Fruit fly (Drosophila melanogaster) whole organism, embryonic: ENCODE measurements around the gene kek6.

Experiments used
- CG10274 ChIP-seq: fragments of 200-800 bp; sonication (Bioruptor generic); optimal IDR thresholded peaks from 3 replicates; lab custom pipeline; 2017; ENCODE audit warnings: missing biosample characterization, mild to moderate bottlenecking, missing genetic modification characterization
- CG11085 ChIP-seq: fragments of 200-800 bp; sonication (Bioruptor generic); IDR thresholded peaks from 2 replicates; pipeline ENCODE4 v1.3.6; 2022; ENCODE audit warnings: missing biosample characterization, missing genetic modification characterization
- CG12391 ChIP-seq: fragments of 200-800 bp; sonication (Bioruptor generic); optimal IDR thresholded peaks from 3 replicates; lab custom pipeline; 2018; ENCODE audit warnings: missing biosample characterization, mild to moderate bottlenecking, missing genetic modification characterization, moderate library complexity
- CG12744 ChIP-seq: fragments of 200-800 bp; sonication (Bioruptor generic); optimal IDR thresholded peaks from 2 replicates; lab custom pipeline; 2016; ENCODE audit warnings: missing biosample characterization, missing genetic modification characterization
- CG13287 ChIP-seq: fragments of 200-800 bp; sonication (Bioruptor generic); IDR thresholded peaks from 2 replicates; pipeline ENCODE4 v1.3.6; 2022; ENCODE audit warnings: missing biosample characterization, missing genetic modification characterization; ENCODE audit not compliant: partially characterized antibody
- CG14710 ChIP-seq: fragments of 200-800 bp; sonication (Bioruptor generic); optimal IDR thresholded peaks from 3 replicates; lab custom pipeline; 2019; ENCODE audit warnings: missing biosample characterization, mild to moderate bottlenecking, missing genetic modification characterization, moderate library complexity
- CG15073 ChIP-seq: fragments of 200-800 bp; sonication (Bioruptor generic); optimal IDR thresholded peaks from 2 replicates; lab custom pipeline; 2016; ENCODE audit warnings: missing biosample characterization, missing genetic modification characterization
- CG16779 ChIP-seq: fragments of 200-800 bp; sonication (Bioruptor generic); IDR thresholded peaks from 2 replicates; pipeline ENCODE4 v1.3.6; 2022; ENCODE audit warnings: missing biosample characterization, missing genetic modification characterization
- CG17359 ChIP-seq: fragments of 200-800 bp; sonication (Bioruptor generic); optimal IDR thresholded peaks from 3 replicates; lab custom pipeline; 2018; ENCODE audit warnings: missing biosample characterization, mild to moderate bottlenecking, missing genetic modification characterization, moderate library complexity
- CG17385 ChIP-seq: fragments of 200-800 bp; sonication (Bioruptor generic); optimal IDR thresholded peaks from 3 replicates; lab custom pipeline; 2018; ENCODE audit warnings: missing biosample characterization, mild to moderate bottlenecking, missing genetic modification characterization
- CG17829 ChIP-seq: fragments of 200-800 bp; optimal IDR thresholded peaks from 2 replicates; lab custom pipeline; 2019; ENCODE audit warnings: missing biosample characterization, mild to moderate bottlenecking, missing genetic modification characterization, moderate library complexity
- CG18011 ChIP-seq: fragments of 200-800 bp; sonication (Bioruptor generic); optimal IDR thresholded peaks from 2 replicates; lab custom pipeline; 2017; ENCODE audit warnings: missing biosample characterization, missing genetic modification characterization, mild to moderate bottlenecking, moderate library complexity, missing genotype
- CG2712 ChIP-seq: fragments of 200-800 bp; optimal IDR thresholded peaks from 3 replicates; lab custom pipeline; 2019; ENCODE audit warnings: missing biosample characterization, mild to moderate bottlenecking, missing genetic modification characterization, moderate library complexity
- CG3163 ChIP-seq: fragments of 200-800 bp; sonication (Bioruptor generic); optimal IDR thresholded peaks from 3 replicates; lab custom pipeline; 2016; ENCODE audit warnings: missing biosample characterization, missing genetic modification characterization
- CG4617 ChIP-seq: fragments of 200-800 bp; sonication (Bioruptor generic); optimal IDR thresholded peaks from 3 replicates; lab custom pipeline; 2016; ENCODE audit warnings: missing biosample characterization, missing genetic modification characterization, borderline replicate concordance
- CG4820 ChIP-seq: fragments of 200-800 bp; sonication (Bioruptor generic); optimal IDR thresholded peaks from 3 replicates; lab custom pipeline; 2016; ENCODE audit warnings: missing biosample characterization, missing genetic modification characterization
- CG7745 ChIP-seq: fragments of 200-800 bp; sonication (Bioruptor generic); optimal IDR thresholded peaks from 2 replicates; lab custom pipeline; 2018; ENCODE audit warnings: missing biosample characterization, mild to moderate bottlenecking, missing genetic modification characterization, moderate library complexity
- CG8388 ChIP-seq: fragments of 200-800 bp; sonication (Bioruptor generic); optimal IDR thresholded peaks from 2 replicates; lab custom pipeline; 2019; ENCODE audit warnings: missing biosample characterization, mild to moderate bottlenecking, missing genetic modification characterization, moderate library complexity
- CG8924 ChIP-seq: fragments of 200-800 bp; optimal IDR thresholded peaks from 3 replicates; lab custom pipeline; 2019; ENCODE audit warnings: missing biosample characterization, mild to moderate bottlenecking, missing genetic modification characterization, moderate library complexity
- CG9609 ChIP-seq: fragments of 200-800 bp; sonication (Bioruptor generic); optimal IDR thresholded peaks from 3 replicates; lab custom pipeline; 2016; ENCODE audit warnings: missing biosample characterization, missing genetic modification characterization
- Dek ChIP-seq: fragments of 200-800 bp; sonication (Bioruptor generic); optimal IDR thresholded peaks from 3 replicates; lab custom pipeline; 2019; ENCODE audit warnings: missing biosample characterization, mild to moderate bottlenecking, missing genetic modification characterization, moderate library complexity
- Doc3 ChIP-seq: fragments of 200-800 bp; sonication (Bioruptor generic); IDR thresholded peaks from 3 replicates; pipeline ENCODE4 v1.3.6; 2022; ENCODE audit warnings: missing biosample characterization, missing genetic modification characterization; ENCODE audit not compliant: partially characterized antibody
- HmgZ ChIP-seq: fragments of 200-800 bp; sonication (Bioruptor generic); optimal IDR thresholded peaks from 2 replicates; lab custom pipeline; 2018; ENCODE audit warnings: missing biosample characterization, mild to moderate bottlenecking, missing genetic modification characterization
- Hmx ChIP-seq: fragments of 200-800 bp; sonication (Bioruptor generic); optimal IDR thresholded peaks from 2 replicates; lab custom pipeline; 2016; ENCODE audit warnings: missing biosample characterization, missing genetic modification characterization
- Hr78 ChIP-seq, 2 experiments: fragments of 200-800 bp in 1 of 2; fragments of >200 bp in 1 of 2; sonication (Bioruptor generic) in 1 of 2; optimal IDR thresholded peaks; 2 replicates each; lab custom pipeline; 2017 to 2019; ENCODE audit warnings: missing biosample characterization in 2 of 2, missing genetic modification characterization in 2 of 2, mild to moderate bottlenecking in 1 of 2, moderate library complexity in 1 of 2
- Jarid2 ChIP-seq: fragments of 200-800 bp; sonication (Bioruptor generic); optimal IDR thresholded peaks from 3 replicates; lab custom pipeline; 2017; ENCODE audit warnings: mild to moderate bottlenecking, missing biosample characterization, missing genetic modification reagents, missing genetic modification characterization
- MESR4 ChIP-seq: fragments of 200-800 bp; sonication (Bioruptor generic); optimal IDR thresholded peaks from 2 replicates; lab custom pipeline; 2018; ENCODE audit warnings: missing biosample characterization, mild to moderate bottlenecking, missing genetic modification characterization, moderate library complexity
- Max ChIP-seq: fragments of 200-800 bp; sonication (Bioruptor generic); optimal IDR thresholded peaks from 2 replicates; lab custom pipeline; 2016; ENCODE audit warnings: missing biosample characterization, mild to moderate bottlenecking, missing genetic modification characterization
- Ptx1 ChIP-seq: fragments of 200-800 bp; sonication (Bioruptor generic); IDR thresholded peaks from 2 replicates; pipeline ENCODE4 v1.3.6; 2022; ENCODE audit warnings: missing biosample characterization, missing genetic modification characterization
- Spps ChIP-seq: fragments of 200-800 bp; sonication (Bioruptor generic); optimal IDR thresholded peaks from 2 replicates; lab custom pipeline; 2018; ENCODE audit warnings: missing biosample characterization, mild to moderate bottlenecking, missing genetic modification characterization
- ac ChIP-seq: fragments of 200-800 bp; sonication (Bioruptor generic); optimal IDR thresholded peaks from 3 replicates; lab custom pipeline; 2017; ENCODE audit warnings: missing biosample characterization, mild to moderate bottlenecking, missing genetic modification characterization
- ase ChIP-seq: fragments of 200-800 bp; sonication (Bioruptor generic); IDR thresholded peaks from 3 replicates; pipeline ENCODE4 v1.3.6; 2022; ENCODE audit warnings: missing biosample characterization, missing genetic modification characterization
- bcd ChIP-seq: fragments of 200-800 bp; sonication (Bioruptor generic); optimal IDR thresholded peaks from 2 replicates; lab custom pipeline; 2017; ENCODE audit warnings: missing biosample characterization, mild to moderate bottlenecking, missing genetic modification characterization
- caup ChIP-seq: fragments of 200-800 bp; sonication (Bioruptor generic); optimal IDR thresholded peaks from 3 replicates; lab custom pipeline; 2017; ENCODE audit warnings: missing biosample characterization, mild to moderate bottlenecking, missing genetic modification characterization, moderate library complexity; ENCODE audit not compliant: severe bottlenecking
- crc ChIP-seq: fragments of 200-800 bp; sonication (Bioruptor generic); optimal IDR thresholded peaks from 2 replicates; lab custom pipeline; 2016; ENCODE audit warnings: missing biosample characterization, missing genetic modification characterization
- crp ChIP-seq, 2 experiments: fragments of 200-800 bp; sonication (Bioruptor generic); optimal IDR thresholded peaks; 2 replicates in 1 of 2; 3 replicates in 1 of 2; lab custom pipeline; 2017; ENCODE audit warnings: missing biosample characterization in 2 of 2, missing genetic modification characterization in 2 of 2, mild to moderate bottlenecking in 1 of 2, moderate library complexity in 1 of 2
- hb ChIP-seq: fragments of 200-800 bp; sonication (Bioruptor generic); IDR thresholded peaks from 3 replicates; pipeline ENCODE4 v1.3.6; 2022; ENCODE audit warnings: missing biosample characterization, missing genetic modification characterization; ENCODE audit not compliant: partially characterized antibody
- hbn ChIP-seq: fragments of 200-800 bp; sonication (Bioruptor generic); IDR thresholded peaks from 2 replicates; pipeline ENCODE4 v1.3.6; 2022; ENCODE audit warnings: missing biosample characterization, missing genetic modification characterization; ENCODE audit not compliant: partially characterized antibody
- hth ChIP-seq: fragments of >200 bp; optimal IDR thresholded peaks from 2 replicates; lab custom pipeline; 2017; ENCODE audit warnings: inconsistent platforms
- jumu ChIP-seq: fragments of 200-800 bp; sonication (Bioruptor generic); optimal IDR thresholded peaks from 3 replicates; lab custom pipeline; 2016; ENCODE audit warnings: missing biosample characterization, missing genetic modification characterization
- kah ChIP-seq: fragments of 200-800 bp; sonication (Bioruptor generic); optimal IDR thresholded peaks from 2 replicates; lab custom pipeline; 2018; ENCODE audit warnings: missing biosample characterization, mild to moderate bottlenecking, missing genetic modification characterization
- knrl ChIP-seq: fragments of 200-800 bp; sonication (Bioruptor generic); IDR thresholded peaks from 3 replicates; pipeline ENCODE4 v1.3.6; 2022; ENCODE audit warnings: missing biosample characterization, missing genetic modification characterization; ENCODE audit not compliant: partially characterized antibody
- maf-S ChIP-seq: fragments of 200-800 bp; sonication (Bioruptor generic); optimal IDR thresholded peaks from 2 replicates; lab custom pipeline; 2016; ENCODE audit warnings: missing biosample characterization, missing genetic modification characterization
- nom ChIP-seq: fragments of 200-800 bp; sonication (Bioruptor generic); optimal IDR thresholded peaks from 2 replicates; lab custom pipeline; 2017; ENCODE audit warnings: missing biosample characterization, missing genetic modification characterization, mild to moderate bottlenecking, moderate library complexity, missing genetic modification reagents
- shn ChIP-seq: fragments of 200-800 bp; sonication (Bioruptor generic); optimal IDR thresholded peaks from 3 replicates; lab custom pipeline; 2016; ENCODE audit warnings: missing biosample characterization, missing genetic modification characterization
- ssp ChIP-seq: fragments of 200-800 bp; sonication (Bioruptor generic); IDR thresholded peaks from 2 replicates; pipeline ENCODE4 v1.3.6; 2022; ENCODE audit warnings: missing biosample characterization, missing genetic modification characterization
- tio ChIP-seq: fragments of 200-800 bp; sonication (Bioruptor generic); optimal IDR thresholded peaks from 2 replicates; lab custom pipeline; 2017; ENCODE audit warnings: missing biosample characterization, missing genetic modification characterization, inconsistent platforms
- tna ChIP-seq: fragments of 200-800 bp; sonication (Bioruptor generic); IDR thresholded peaks from 2 replicates; pipeline ENCODE4 v1.3.6; 2022; ENCODE audit warnings: missing biosample characterization, missing genetic modification characterization; ENCODE audit not compliant: partially characterized antibody
- trh ChIP-seq: fragments of 200-800 bp; sonication (Bioruptor generic); optimal IDR thresholded peaks from 2 replicates; lab custom pipeline; 2016; ENCODE audit warnings: missing biosample characterization, missing genetic modification characterization
- vnd ChIP-seq: fragments of 200-800 bp; sonication (Bioruptor generic); IDR thresholded peaks from 3 replicates; pipeline ENCODE4 v1.3.6; 2022; ENCODE audit warnings: missing biosample characterization, missing genetic modification characterization; ENCODE audit not compliant: partially characterized antibody

The kek6 gene

dm6 chr3R:31636501-31636900 is 14.6 kb downstream of the kek6 start (continued):
- no peak for TF ChIP-seq CG7745 (tag; lab: Kevin White, UChicago)
- TF ChIP-seq CG9609, result peak; percentile 34
- TF ChIP-seq CG17829 (tag; lab: Kevin White, UChicago), result no peak
- TF ChIP-seq crc (GFP tag; lab: Kevin White, UChicago), result no peak
- TF ChIP-seq CG17385, result peak; percentile 37
- TF ChIP-seq knrl (GFP tag; lab: Robert Waterston, UW), result no peak
- no peak for TF ChIP-seq hb
- no peak for TF ChIP-seq MESR4
- TF ChIP-seq Hr78 (GFP tag; optimal IDR thresholded peaks at IDR 0.05; lab: Kevin White, UChicago), result no peak
- TF ChIP-seq ase (GFP tag; lab: Robert Waterston, UW), result no peak
- no peak for TF ChIP-seq Doc3 (GFP tag; lab: Robert Waterston, UW)
- no peak for TF ChIP-seq CG16779 (GFP tag; lab: Robert Waterston, UW)
- TF ChIP-seq Jarid2 (GFP tag; lab: Kevin White, UChicago), result no peak
- no peak for TF ChIP-seq CG10274 (GFP tag; lab: Kevin White, UChicago)
- no peak for TF ChIP-seq CG8388 (GFP tag; lab: Kevin White, UChicago)
- no peak for TF ChIP-seq CG13287
- no peak for TF ChIP-seq hth (lab: Kevin White, UChicago)
- TF ChIP-seq shn (GFP tag; lab: Kevin White, UChicago), result no peak
- peak; percentile 27 for TF ChIP-seq CG12391
- no peak for TF ChIP-seq ssp
- no peak for TF ChIP-seq Spps
- TF ChIP-seq CG4820 (GFP tag; lab: Kevin White, UChicago), result peak; percentile 6
- no peak for TF ChIP-seq nom
- no peak for TF ChIP-seq tna (GFP tag; lab: Robert Waterston, UW)
- peak; percentile 23 for TF ChIP-seq CG8924 (tag; lab: Kevin White, UChicago)
- TF ChIP-seq trh, result no peak
- TF ChIP-seq bcd (GFP tag; lab: Kevin White, UChicago), result peak; percentile 20
- TF ChIP-seq maf-S (GFP tag; lab: Kevin White, UChicago), result no peak
- TF ChIP-seq Max (GFP tag; lab: Kevin White, UChicago), result no peak
- no peak for TF ChIP-seq hbn
- no peak for TF ChIP-seq Hmx (GFP tag; lab: Kevin White, UChicago)
- no peak for TF ChIP-seq CG18011
- TF ChIP-seq CG14710, result no peak
- no peak for TF ChIP-seq kah (GFP tag; lab: Kevin White, UChicago)
- no peak for TF ChIP-seq CG3163 (GFP tag; lab: Kevin White, UChicago)
- no peak for TF ChIP-seq vnd
- no peak for TF ChIP-seq jumu (GFP tag; lab: Kevin White, UChicago)
- no peak for TF ChIP-seq HmgZ
- no peak for TF ChIP-seq CG11085
- TF ChIP-seq tio, result no peak
- peak; percentile 31 for TF ChIP-seq CG17359 (tag; lab: Kevin White, UChicago)
- TF ChIP-seq CG12744 (GFP tag; lab: Kevin White, UChicago), result no peak
- no peak for TF ChIP-seq Ptx1
- no peak for TF ChIP-seq CG4617 (GFP tag; lab: Kevin White, UChicago)
- TF ChIP-seq CG15073, result no peak
- TF ChIP-seq caup (GFP tag; lab: Kevin White, UChicago), result peak; percentile 37
- TF ChIP-seq Dek, result no peak
- no peak for TF ChIP-seq crp (GFP tag; optimal IDR thresholded peaks at IDR 0.05; lab: Kevin White, UChicago)
- no peak for TF ChIP-seq CG2712 (tag; lab: Kevin White, UChicago)
- TF ChIP-seq ac (GFP tag; lab: Kevin White, UChicago), result no peak
